Fruit fly (Drosophila melanogaster): ENCODE results near the gene COX7B.

DNA sequence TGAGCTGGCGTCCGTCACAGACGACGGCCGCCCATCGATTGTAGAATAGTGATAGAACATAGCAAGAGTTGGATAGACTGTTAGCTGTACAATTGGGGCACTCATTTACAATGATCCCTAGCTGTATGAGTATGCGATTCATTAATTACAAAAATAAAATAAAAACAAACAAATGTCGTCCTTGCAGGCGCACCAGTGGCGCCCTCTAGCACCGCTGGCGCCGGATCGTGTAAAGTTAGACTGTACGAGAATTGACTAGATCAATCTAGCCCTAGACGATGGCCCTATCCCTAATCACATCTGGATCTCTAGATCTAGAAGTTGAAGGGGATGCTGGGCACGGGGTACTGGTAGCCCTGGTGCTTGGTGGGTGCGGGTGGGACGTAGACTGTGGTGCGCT is 41.6 kb upstream of the COX7B start:
- no peak for TF ChIP-seq psq (optimal IDR thresholded peaks at IDR 0.05)
- TF ChIP-seq EcR (GFP tag; optimal IDR thresholded peaks at IDR 0.05): no peak
- no peak for TF ChIP-seq usp (GFP tag; optimal IDR thresholded peaks at IDR 0.05)

All from whole organism.